Fruit fly (Drosophila melanogaster) whole organism, embryonic: ENCODE measurements around the gene CG14258.

Experiments
- Aef1 ChIP-seq: fragments of 200-800 bp; sonication (Bioruptor generic); IDR thresholded peaks from 3 replicates; pipeline ENCODE4 v1.3.6; 2022; ENCODE audit warnings: missing biosample characterization, missing genetic modification characterization
- Atf-2 ChIP-seq: fragments of 200-800 bp; sonication (Bioruptor generic); optimal IDR thresholded peaks from 2 replicates; lab custom pipeline; 2016; ENCODE audit warnings: missing biosample characterization, missing genetic modification characterization
- CG10209 ChIP-seq: fragments of 200-800 bp; sonication (Bioruptor generic); optimal IDR thresholded peaks from 3 replicates; lab custom pipeline; 2017; ENCODE audit warnings: missing biosample characterization, mild to moderate bottlenecking, missing genetic modification characterization, missing genetic modification reagents
- CG10267 ChIP-seq: fragments of 200-800 bp; sonication (Bioruptor generic); optimal IDR thresholded peaks from 2 replicates; lab custom pipeline; 2018; ENCODE audit warnings: missing biosample characterization, mild to moderate bottlenecking, missing genetic modification characterization, moderate library complexity
- CG11504 ChIP-seq: fragments of 200-800 bp; sonication (Bioruptor generic); optimal IDR thresholded peaks from 3 replicates; lab custom pipeline; 2019; ENCODE audit warnings: missing biosample characterization, mild to moderate bottlenecking, missing genetic modification characterization, moderate library complexity
- CG12071 ChIP-seq: fragments of 200-800 bp; sonication (Bioruptor generic); optimal IDR thresholded peaks from 3 replicates; lab custom pipeline; 2018; ENCODE audit warnings: missing biosample characterization, mild to moderate bottlenecking, missing genetic modification characterization
- CG14050 ChIP-seq: fragments of 200-800 bp; sonication (Bioruptor generic); IDR thresholded peaks from 3 replicates; pipeline ENCODE4 v1.3.6; 2022; ENCODE audit warnings: missing biosample characterization, missing genetic modification characterization
- CG16813 ChIP-seq: fragments of 200-800 bp; sonication (Bioruptor generic); IDR thresholded peaks from 3 replicates; pipeline ENCODE4 v1.3.6; 2022; ENCODE audit warnings: missing biosample characterization, missing genetic modification characterization; ENCODE audit not compliant: partially characterized antibody
- CG30020 ChIP-seq: fragments of 200-800 bp; optimal IDR thresholded peaks from 2 replicates; lab custom pipeline; 2019; ENCODE audit warnings: missing biosample characterization, mild to moderate bottlenecking, missing genetic modification characterization, moderate library complexity
- CG42726 ChIP-seq: fragments of 200-800 bp; sonication (Bioruptor generic); IDR thresholded peaks from 2 replicates; pipeline ENCODE4 v1.3.6; 2022; ENCODE audit warnings: missing biosample characterization, missing genetic modification characterization; ENCODE audit not compliant: partially characterized antibody
- CG4328 ChIP-seq: fragments of 200-800 bp; sonication (Bioruptor generic); optimal IDR thresholded peaks from 3 replicates; lab custom pipeline; 2017; ENCODE audit warnings: missing biosample characterization, missing genetic modification reagents, missing genetic modification characterization
- CG9437 ChIP-seq: fragments of 200-800 bp; sonication (Bioruptor generic); optimal IDR thresholded peaks from 2 replicates; lab custom pipeline; 2018; ENCODE audit warnings: missing biosample characterization, mild to moderate bottlenecking, missing genetic modification characterization
- CG9727 ChIP-seq: fragments of 200-800 bp; sonication (Bioruptor generic); optimal IDR thresholded peaks from 3 replicates; lab custom pipeline; 2017; ENCODE audit warnings: missing biosample characterization, mild to moderate bottlenecking, missing genetic modification characterization
- Camta ChIP-seq: fragments of 200-800 bp; sonication (Bioruptor generic); optimal IDR thresholded peaks from 2 replicates; lab custom pipeline; 2016; ENCODE audit warnings: missing biosample characterization, missing genetic modification characterization
- Dll ChIP-seq: fragments of 200-800 bp; sonication (Bioruptor generic); IDR thresholded peaks from 4 replicates; pipeline ENCODE4 v1.3.6; 2022; ENCODE audit warnings: missing biosample characterization, missing genetic modification characterization; ENCODE audit not compliant: partially characterized antibody
- GATAe ChIP-seq: fragments of 200-800 bp; sonication (Bioruptor generic); conservative IDR thresholded peaks from 2 replicates; pipeline ENCODE4 v1.3.6; 2022; ENCODE audit warnings: missing biosample characterization, missing genetic modification characterization
- H15 ChIP-seq: fragments of 200-800 bp; sonication (Bioruptor generic); IDR thresholded peaks from 3 replicates; pipeline ENCODE4 v1.3.6; 2022; ENCODE audit warnings: missing biosample characterization, missing genetic modification characterization
- HHEX ChIP-seq: fragments of 200-800 bp; sonication (Bioruptor generic); optimal IDR thresholded peaks from 3 replicates; lab custom pipeline; 2017; ENCODE audit warnings: missing biosample characterization, mild to moderate bottlenecking, missing genetic modification characterization, missing genetic modification reagents
- Max ChIP-seq: fragments of 200-800 bp; sonication (Bioruptor generic); optimal IDR thresholded peaks from 2 replicates; lab custom pipeline; 2016; ENCODE audit warnings: missing biosample characterization, mild to moderate bottlenecking, missing genetic modification characterization
- Med ChIP-seq: fragments of 200-800 bp; sonication (Bioruptor generic); peaks from one replicate; lab custom pipeline; 2016; ENCODE audit warnings: missing biosample characterization, missing genetic modification characterization, mild to moderate bottlenecking, inconsistent platforms, moderate library complexity
- Mrtf ChIP-seq: fragments of 200-800 bp; sonication (Bioruptor generic); IDR thresholded peaks from 3 replicates; pipeline ENCODE4 v1.3.6; 2022; ENCODE audit warnings: missing biosample characterization, missing genetic modification characterization
- Oli ChIP-seq: fragments of 200-800 bp; sonication (Bioruptor generic); optimal IDR thresholded peaks from 2 replicates; lab custom pipeline; 2018; ENCODE audit warnings: missing biosample characterization, mild to moderate bottlenecking, missing genetic modification characterization, moderate library complexity
- Pdp1 ChIP-seq, 2 experiments: fragments of 200-800 bp; sonication (Bioruptor generic); optimal IDR thresholded peaks; 3 replicates each; lab custom pipeline; 2016; ENCODE audit warnings: missing biosample characterization in 2 of 2, missing genetic modification characterization in 2 of 2, mild to moderate bottlenecking in 1 of 2, moderate library complexity in 1 of 2
- TFAM ChIP-seq: fragments of 200-800 bp; sonication (Bioruptor generic); optimal IDR thresholded peaks from 2 replicates; lab custom pipeline; 2017; ENCODE audit warnings: missing biosample characterization, missing genetic modification characterization, inconsistent platforms
- Tbp ChIP-seq: fragments of >200 bp; optimal IDR thresholded peaks from 2 replicates; lab custom pipeline; 2018; ENCODE audit warnings: missing biosample characterization, missing genetic modification characterization
- ap ChIP-seq: fragments of 200-800 bp; sonication (Bioruptor generic); IDR thresholded peaks from 2 replicates; pipeline ENCODE4 v1.3.6; 2022; ENCODE audit warnings: missing biosample characterization, missing genetic modification characterization
- chif ChIP-seq, 2 experiments: fragments of 200-800 bp; sonication (Bioruptor generic); optimal IDR thresholded peaks; 3 replicates each; lab custom pipeline; 2016; ENCODE audit warnings: missing biosample characterization in 2 of 2, missing genetic modification characterization in 2 of 2
- chinmo ChIP-seq: fragments of 200-800 bp; sonication (Bioruptor generic); IDR thresholded peaks from 4 replicates; pipeline ENCODE4 v1.3.6; 2022; ENCODE audit warnings: missing biosample characterization, missing genetic modification characterization; ENCODE audit not compliant: partially characterized antibody
- croc ChIP-seq: fragments of 200-800 bp; sonication (Bioruptor generic); conservative IDR thresholded peaks from 3 replicates; pipeline ENCODE4 v1.3.6; 2022; ENCODE audit warnings: missing biosample characterization, missing genetic modification characterization
- exex ChIP-seq: fragments of 200-800 bp; sonication (Bioruptor generic); optimal IDR thresholded peaks from 4 replicates; lab custom pipeline; 2018; ENCODE audit warnings: missing biosample characterization, mild to moderate bottlenecking, missing genetic modification characterization, moderate library complexity
- gcm ChIP-seq: fragments of 200-800 bp; sonication (Bioruptor generic); optimal IDR thresholded peaks from 2 replicates; lab custom pipeline; 2019; ENCODE audit warnings: missing biosample characterization, mild to moderate bottlenecking, missing genetic modification characterization, moderate library complexity
- gcm2 ChIP-seq: fragments of 200-800 bp; sonication (Bioruptor generic); optimal IDR thresholded peaks from 2 replicates; lab custom pipeline; 2016; ENCODE audit warnings: missing biosample characterization, missing genetic modification characterization
- grn ChIP-seq: fragments of 200-800 bp; sonication (Bioruptor generic); optimal IDR thresholded peaks from 3 replicates; lab custom pipeline; 2017; ENCODE audit warnings: missing biosample characterization, missing genetic modification characterization
- insv ChIP-seq, 2 experiments: fragments of 200-800 bp; sonication (Bioruptor generic); optimal IDR thresholded peaks; 3 replicates each; lab custom pipeline; 2016 to 2018; ENCODE audit warnings: missing biosample characterization in 2 of 2, missing genetic modification characterization in 2 of 2
- lab ChIP-seq: fragments of 200-800 bp; sonication (Bioruptor generic); optimal IDR thresholded peaks from 3 replicates; lab custom pipeline; 2017; ENCODE audit warnings: missing biosample characterization, missing genetic modification characterization, mild to moderate bottlenecking, moderate library complexity, missing genetic modification reagents
- maf-S ChIP-seq: fragments of 200-800 bp; sonication (Bioruptor generic); optimal IDR thresholded peaks from 2 replicates; lab custom pipeline; 2016; ENCODE audit warnings: missing biosample characterization, missing genetic modification characterization
- nau ChIP-seq: fragments of 200-800 bp; sonication (Bioruptor generic); optimal IDR thresholded peaks from 3 replicates; lab custom pipeline; 2017; ENCODE audit warnings: missing biosample characterization, mild to moderate bottlenecking, missing genetic modification characterization, missing genetic modification reagents
- nerfin-1 ChIP-seq: fragments of 200-800 bp; sonication (Bioruptor generic); optimal IDR thresholded peaks from 3 replicates; lab custom pipeline; 2019; ENCODE audit warnings: missing biosample characterization, mild to moderate bottlenecking, missing genetic modification characterization, moderate library complexity
- org-1 ChIP-seq: fragments of 200-800 bp; sonication (Bioruptor generic); optimal IDR thresholded peaks from 2 replicates; lab custom pipeline; 2017; ENCODE audit warnings: missing biosample characterization, missing genetic modification characterization
- pfk ChIP-seq: fragments of 200-800 bp; sonication (Bioruptor generic); optimal IDR thresholded peaks from 2 replicates; lab custom pipeline; 2018; ENCODE audit warnings: missing biosample characterization, mild to moderate bottlenecking, missing genetic modification characterization, moderate library complexity
- repo ChIP-seq: fragments of 200-800 bp; sonication (Bioruptor generic); optimal IDR thresholded peaks from 2 replicates; lab custom pipeline; 2016; ENCODE audit warnings: missing biosample characterization, missing genetic modification characterization
- run ChIP-seq: fragments of 200-800 bp; sonication (Bioruptor generic); optimal IDR thresholded peaks from 3 replicates; lab custom pipeline; 2018; ENCODE audit warnings: missing biosample characterization, mild to moderate bottlenecking, missing genetic modification characterization
- so ChIP-seq: fragments of 200-800 bp; sonication (Bioruptor generic); IDR thresholded peaks from 3 replicates; pipeline ENCODE4 v1.3.6; 2022; ENCODE audit warnings: missing biosample characterization, missing genetic modification characterization
- sr ChIP-seq: fragments of 200-800 bp; sonication (Bioruptor generic); IDR thresholded peaks from 3 replicates; pipeline ENCODE4 v1.3.6; 2022; ENCODE audit warnings: missing biosample characterization, missing genetic modification characterization
- ttk ChIP-seq: fragments of 200-800 bp; sonication (Bioruptor generic); IDR thresholded peaks from 2 replicates; pipeline ENCODE4 v2.1.2; 2022; ENCODE audit warnings: missing biosample characterization, missing genetic modification characterization

Gene CG14258

DNA sequence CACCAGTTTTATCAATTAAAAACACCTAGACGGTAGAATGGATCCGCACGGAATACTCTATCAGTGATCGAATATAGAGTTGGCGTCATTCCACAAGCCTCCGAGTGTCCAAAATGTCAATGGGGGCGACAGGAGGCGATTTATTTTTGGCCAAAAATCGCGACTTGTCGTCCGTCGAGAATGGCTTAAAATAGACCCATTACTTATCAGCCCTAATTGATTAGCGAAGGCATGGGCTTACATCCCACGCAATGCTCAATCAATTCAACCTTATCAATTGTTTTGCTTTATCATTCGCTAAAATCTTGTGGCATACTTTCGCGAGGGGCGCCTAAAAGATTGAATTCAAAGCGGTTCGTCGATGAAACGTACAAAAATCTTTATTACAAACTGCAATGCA, 15.2 kb downstream of the CG14258 start:
- no peak for TF ChIP-seq gcm2 (GFP tag; lab: Kevin White, UChicago)
- no peak for TF ChIP-seq sr (GFP tag; lab: Robert Waterston, UW)
- TF ChIP-seq ttk (GFP tag; lab: Robert Waterston, UW): no peak
- no peak for TF ChIP-seq maf-S
- no peak for TF ChIP-seq H15 (GFP tag; lab: Robert Waterston, UW)
- peak; percentile 60 for TF ChIP-seq lab (GFP tag; lab: Kevin White, UChicago)
- TF ChIP-seq exex (tag; lab: Kevin White, UChicago): peak; percentile 31
- 0 out of 4 replicates have a peak, but pooled peaks have one; percentile 41 for TF ChIP-seq chinmo (GFP tag; lab: Robert Waterston, UW)
- TF ChIP-seq Med (GFP tag; lab: Kevin White, UChicago): no peak
- TF ChIP-seq grn: peak; percentile 80
- TF ChIP-seq GATAe (GFP tag; lab: Robert Waterston, UW): 0 out of 2 replicates have a peak, but pooled peaks have one; percentile 25

DNA sequence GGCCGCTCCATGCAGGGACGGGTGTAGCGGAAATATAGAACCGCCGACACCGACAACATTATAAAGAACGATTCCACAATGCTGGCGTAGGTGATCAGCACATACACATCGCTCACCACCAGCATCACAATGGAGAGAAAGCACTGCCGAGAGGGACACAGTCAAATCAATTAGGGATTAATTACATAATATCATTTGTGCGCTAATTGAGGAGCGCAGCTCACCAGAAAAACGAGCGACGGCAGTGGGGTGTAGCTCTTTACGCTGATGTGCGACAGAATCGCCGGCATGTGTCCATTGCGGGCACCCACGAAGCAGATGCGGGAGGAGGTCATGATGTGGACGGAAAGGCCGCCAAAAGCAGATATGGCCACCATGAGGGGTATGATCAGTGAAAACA, 16.5 kb downstream of the CG14258 start:
- no peak for TF ChIP-seq pfk (GFP tag; lab: Kevin White, UChicago)
- no peak for TF ChIP-seq CG30020 (tag; lab: Kevin White, UChicago)
- no peak for TF ChIP-seq CG10267 (tag; lab: Kevin White, UChicago)
- TF ChIP-seq gcm (GFP tag; lab: Kevin White, UChicago): peak; percentile 74
- peak in 1 of 2 experiments; percentile 51 for TF ChIP-seq Pdp1 (GFP tag; optimal IDR thresholded peaks at IDR 0.05; lab: Kevin White, UChicago)
- no peak for TF ChIP-seq CG11504 (tag; lab: Kevin White, UChicago)
- TF ChIP-seq CG14050 (GFP tag; lab: Robert Waterston, UW): no peak

DNA sequence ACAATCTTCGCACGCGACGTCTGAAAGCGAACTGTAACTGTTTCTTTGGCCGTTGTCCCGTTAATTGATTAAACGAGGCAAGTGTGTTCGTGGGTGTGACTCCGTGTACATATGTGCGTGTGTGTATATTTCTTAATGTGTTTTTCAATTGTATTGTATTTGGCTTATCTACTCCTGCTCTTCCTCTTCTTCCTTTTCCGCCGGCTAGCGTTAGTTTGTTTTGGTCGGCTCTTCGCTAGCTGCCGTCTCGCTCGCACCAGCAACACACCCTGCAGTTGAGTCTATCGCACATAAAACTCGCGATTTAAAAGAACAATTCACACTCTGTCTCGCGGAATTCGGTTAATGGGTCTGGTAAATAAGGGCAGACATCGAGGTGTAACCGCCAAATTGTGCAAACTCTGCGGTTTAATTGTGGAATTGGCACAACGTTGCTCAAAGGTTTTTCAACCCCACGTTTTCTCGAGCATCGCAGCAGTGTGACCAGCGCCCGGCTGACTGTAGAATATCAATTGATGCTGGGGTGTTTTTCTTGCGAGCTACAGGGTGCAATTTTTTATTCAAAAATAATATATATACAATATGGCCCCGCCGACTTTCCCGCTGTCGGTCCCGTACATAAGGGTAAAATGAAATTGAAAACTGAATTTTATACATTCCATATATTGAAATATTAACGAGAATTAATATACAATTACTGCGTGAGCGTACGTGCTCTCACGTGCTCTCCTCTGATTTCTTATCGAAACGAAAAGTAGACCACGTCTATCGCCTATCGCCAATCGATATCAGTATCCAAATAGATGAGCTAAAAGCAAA, 19.1 kb downstream of the CG14258 start, which contains the start of the genes gb and CG5815:
TSS of gene gb (minus strand) at position 487 of the 819 bp plus-strand sequence.
TSS of gene CG5815 (plus strand) at position 783 of the 819 bp plus-strand sequence.
- TF ChIP-seq Atf-2 (peak; percentile 59), CG9437 (GFP tag; lab: Kevin White, UChicago) (peak; percentile 75), Max (GFP tag; lab: Kevin White, UChicago) (peak; percentile 96), croc (GFP tag; lab: Robert Waterston, UW) (peak; percentile 79), Aef1 (GFP tag; lab: Robert Waterston, UW) (peak; percentile 91), Camta (peak; percentile 73), Dll (GFP tag; lab: Robert Waterston, UW) (peak; percentile 98), org-1 (GFP tag; lab: Kevin White, UChicago) (peak; percentile 72), Oli (peak; percentile 85), ap (peak; percentile 81), Mrtf (GFP tag; lab: Robert Waterston, UW) (peak; percentile 88), run (peak; percentile 60), so (GFP tag; lab: Robert Waterston, UW) (peak; percentile 79; the same call in 2 of the 3 replicates), insv (GFP tag; optimal IDR thresholded peaks at IDR 0.05; lab: Kevin White, UChicago) (peak in 1 of 2 experiments; percentile 65), nau (no peak), CG4328 (GFP tag; lab: Kevin White, UChicago) (peak; percentile 85), TFAM (GFP tag; lab: Kevin White, UChicago) (peak; percentile 50), CG16813 (GFP tag; lab: Robert Waterston, UW) (peak; percentile 96), CG42726 (no peak; the same call in 1 of the 2 replicates), HHEX (GFP tag; lab: Kevin White, UChicago) (peak; percentile 89), GATAe (GFP tag; lab: Robert Waterston, UW) (peak; percentile 60), CG9727 (GFP tag; lab: Kevin White, UChicago) (peak; percentile 92), repo (GFP tag; lab: Kevin White, UChicago) (no peak), nerfin-1 (peak; percentile 79), Tbp (GFP tag; lab: Kevin White, UChicago) (no peak), CG10209 (GFP tag; lab: Kevin White, UChicago) (peak; percentile 89), CG12071 (GFP tag; lab: Kevin White, UChicago) (no peak), chif (GFP tag; optimal IDR thresholded peaks at IDR 0.05; lab: Kevin White, UChicago) (peak; percentile 78 to 84)
